Worm (Caenorhabditis elegans) whole organism, late embryonic: ENCODE measurements around the gene fbxb-105.

ENCODE experiments used
- ceh-45 ChIP-seq: fragments of 200-800 bp; sonication (Bioruptor generic); IDR thresholded peaks from 2 replicates; pipeline ENCODE4 v1.3.6; 2022; ENCODE audit warnings: missing genetic modification reagents, missing genetic modification characterization, missing compliant biosample characterization
- ets-4 ChIP-seq: sonication (generic microtip); optimal IDR thresholded peaks from 2 replicates; lab custom pipeline; 2016; ENCODE audit warnings: missing genetic modification characterization, missing compliant biosample characterization
- eyg-1 ChIP-seq: sonication (generic microtip); optimal IDR thresholded peaks from 2 replicates; lab custom pipeline; 2016; ENCODE audit warnings: missing genotype, missing genetic modification characterization, missing compliant biosample characterization
- pha-4 ChIP-seq: fragments of 150-350 bp; optimal IDR thresholded peaks from 2 replicates; lab custom pipeline; 2018; ENCODE audit warnings: missing biosample characterization, missing genetic modification reagents, missing genetic modification characterization
- rnt-1 ChIP-seq: sonication (generic microtip); optimal IDR thresholded peaks from 2 replicates; lab custom pipeline; 2016; ENCODE audit warnings: missing genetic modification characterization, missing compliant biosample characterization
- sdc-2 ChIP-seq: sonication (generic microtip); optimal IDR thresholded peaks from 2 replicates; lab custom pipeline; 2016; ENCODE audit warnings: missing genotype, missing genetic modification characterization, missing compliant biosample characterization
- zip-5 ChIP-seq: sonication (generic microtip); optimal IDR thresholded peaks from 2 replicates; lab custom pipeline; 2016; ENCODE audit warnings: missing genetic modification characterization, missing compliant biosample characterization

ce11 chrII:2770788-2771187 is at the start of gene fbxb-105:
- TF ChIP-seq ceh-45 = no peak
- TF ChIP-seq rnt-1 (tag; lab: Kevin White, UChicago) = no peak
- TF ChIP-seq eyg-1 = no peak
- no peak for TF ChIP-seq ets-4
- no peak for TF ChIP-seq sdc-2 (tag; lab: Kevin White, UChicago)
- no peak for TF ChIP-seq zip-5 (tag; lab: Kevin White, UChicago)
- no peak for TF ChIP-seq pha-4 (tag; lab: Kevin White, UChicago)
